Fruit fly (Drosophila melanogaster): ENCODE data around the gene CG5114.

Gene CG5114

DNA sequence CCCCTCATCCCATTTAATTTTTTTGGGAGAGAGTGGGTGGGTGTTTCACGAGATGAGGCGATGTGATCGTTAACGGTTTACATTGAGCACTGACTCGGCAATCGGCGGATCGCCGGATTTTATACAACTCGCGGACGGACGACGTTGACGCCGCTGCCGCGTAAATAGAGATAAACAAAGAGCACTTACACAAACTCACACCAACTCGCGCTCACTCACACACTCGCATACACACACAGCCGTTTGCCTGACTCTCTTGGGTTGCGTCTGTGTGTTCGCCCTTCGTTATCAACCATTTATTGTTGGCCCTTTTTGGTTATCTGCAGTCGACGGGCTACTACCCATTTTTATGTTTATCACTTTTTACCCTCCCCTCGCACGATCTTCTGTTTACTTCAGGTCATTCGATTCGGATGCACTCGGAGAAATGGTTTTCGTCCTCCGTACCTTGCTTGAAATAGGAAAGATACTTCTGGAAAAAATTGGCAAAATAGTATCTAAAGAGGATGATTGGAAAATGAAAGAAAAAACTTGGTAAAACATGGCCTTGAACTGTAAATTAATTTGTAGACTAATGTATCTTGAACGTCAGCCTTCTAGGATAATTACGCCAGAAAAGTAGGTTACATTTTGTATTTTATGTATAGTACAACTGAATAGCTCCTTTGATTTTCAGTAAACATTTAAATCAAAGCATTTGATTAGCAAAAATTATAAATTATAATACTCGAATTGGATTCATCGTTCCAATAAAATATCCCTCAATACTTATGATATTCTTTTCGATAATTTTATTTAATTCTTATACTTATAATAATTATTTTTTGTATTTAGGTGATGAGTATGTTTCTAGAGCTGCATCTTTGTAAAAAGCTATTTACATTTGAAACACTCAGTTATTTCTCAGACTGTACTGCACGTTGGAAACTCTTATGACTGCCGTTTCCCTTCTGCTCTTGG lies 4.8 kb upstream of the CG5114 start (continued):
- no peak for TF ChIP-seq Fer1 (GFP tag; optimal IDR thresholded peaks at IDR 0.05)
- no peak for TF ChIP-seq trh (GFP tag; optimal IDR thresholded peaks at IDR 0.05)
- TF ChIP-seq CG1792 (GFP tag; optimal IDR thresholded peaks at IDR 0.05) = no peak
- TF ChIP-seq gro (GFP tag; optimal IDR thresholded peaks at IDR 0.05) = no peak
- TF ChIP-seq tio (GFP tag; optimal IDR thresholded peaks at IDR 0.05) = peak; percentile 72
- TF ChIP-seq Max (GFP tag; optimal IDR thresholded peaks at IDR 0.05) = no peak
- TF ChIP-seq Mad (GFP tag; optimal IDR thresholded peaks at IDR 0.05) = no peak
- no peak for TF ChIP-seq Dip2 (GFP tag; IDR thresholded peaks at IDR 0.05)
- peak; percentile 64 for TF ChIP-seq gem (tag; optimal IDR thresholded peaks at IDR 0.05)
- peak in 1 of 2 experiments; percentile 93 for TF ChIP-seq tll (GFP tag; optimal IDR thresholded peaks at IDR 0.05)
- no peak for TF ChIP-seq dm (GFP tag; optimal IDR thresholded peaks at IDR 0.05)
- no peak for TF ChIP-seq mld (GFP tag; IDR thresholded peaks at IDR 0.05; ENCODE audit: partially characterized antibody)
- no peak for TF ChIP-seq Lpt (GFP tag; optimal IDR thresholded peaks at IDR 0.05)
- TF ChIP-seq CG10366 (GFP tag; IDR thresholded peaks at IDR 0.05) = no peak; the same call in 1 of the 2 replicates
- TF ChIP-seq Usf (GFP tag; optimal IDR thresholded peaks at IDR 0.05) = no peak
- TF ChIP-seq zfh1 (GFP tag; IDR thresholded peaks at IDR 0.05) = peak; percentile 70
- peak; percentile 57; the same call in 1 of the 2 replicates for TF ChIP-seq CG4360 (GFP tag; IDR thresholded peaks at IDR 0.05)
- peak; percentile 48 for TF ChIP-seq shn (GFP tag; optimal IDR thresholded peaks at IDR 0.05)
- TF ChIP-seq stc (GFP tag; IDR thresholded peaks at IDR 0.05) = no peak
- peak; percentile 47; the same call in 1 of the 2 replicates for TF ChIP-seq Rx (GFP tag; IDR thresholded peaks at IDR 0.05)
- TF ChIP-seq CG12299 (tag; optimal IDR thresholded peaks at IDR 0.05) = no peak
- peak; percentile 3 for TF ChIP-seq CG4617 (GFP tag; optimal IDR thresholded peaks at IDR 0.05; ENCODE audit: borderline replicate concordance)
- TF ChIP-seq cad (GFP tag; optimal IDR thresholded peaks at IDR 0.05) = peak; percentile 64
- no peak for TF ChIP-seq CG7357 (GFP tag; IDR thresholded peaks at IDR 0.05)
- TF ChIP-seq Dip3 (GFP tag; optimal IDR thresholded peaks at IDR 0.05) = no peak
- no peak for TF ChIP-seq CG11085 (GFP tag; IDR thresholded peaks at IDR 0.05)
- TF ChIP-seq h (optimal IDR thresholded peaks at IDR 0.05) = no peak
- no peak for TF ChIP-seq Gsc (GFP tag; IDR thresholded peaks at IDR 0.05)
- TF ChIP-seq CG17802 (tag; optimal IDR thresholded peaks at IDR 0.05) = no peak
- no peak for TF ChIP-seq CG2120 (GFP tag; optimal IDR thresholded peaks at IDR 0.05)
- no peak for TF ChIP-seq CG3726 (GFP tag; IDR thresholded peaks at IDR 0.05)
- TF ChIP-seq sqz (GFP tag; optimal IDR thresholded peaks at IDR 0.05) = peak; percentile 54
- TF ChIP-seq CG15479 (GFP tag; optimal IDR thresholded peaks at IDR 0.05) = peak; percentile 91
- no peak for TF ChIP-seq D19A (tag; optimal IDR thresholded peaks at IDR 0.05)
- no peak for TF ChIP-seq Vsx1 (GFP tag; optimal IDR thresholded peaks at IDR 0.05)
- peak; percentile 69 for TF ChIP-seq Ssrp (tag; optimal IDR thresholded peaks at IDR 0.05)
- no peak for TF ChIP-seq pzg (GFP tag; optimal IDR thresholded peaks at IDR 0.05)
- peak; percentile 71 for TF ChIP-seq CoRest (tag; optimal IDR thresholded peaks at IDR 0.05)
- TF ChIP-seq CG10565 (GFP tag; optimal IDR thresholded peaks at IDR 0.05) = no peak
- peak; percentile 42 for TF ChIP-seq CG8924 (tag; optimal IDR thresholded peaks at IDR 0.05)
- TF ChIP-seq crol (GFP tag; IDR thresholded peaks at IDR 0.05) = peak; percentile 89
- 0 out of 2 replicates have a peak, but pooled peaks have one; percentile 29 for TF ChIP-seq CG4404 (GFP tag; IDR thresholded peaks at IDR 0.05)
- TF ChIP-seq CG1529 (GFP tag; optimal IDR thresholded peaks at IDR 0.05) = peak; percentile 11
- TF ChIP-seq CG30403 (GFP tag; optimal IDR thresholded peaks at IDR 0.05) = peak; percentile 60
- no peak; the same call in 1 of the 2 replicates for TF ChIP-seq CG32532 (GFP tag; IDR thresholded peaks at IDR 0.05)
- TF ChIP-seq cato (GFP tag; optimal IDR thresholded peaks at IDR 0.05; ENCODE audit: borderline replicate concordance) = peak; percentile 13
- TF ChIP-seq Hmr (GFP tag; optimal IDR thresholded peaks at IDR 0.05) = no peak
- no peak for TF ChIP-seq eyg (GFP tag; optimal IDR thresholded peaks at IDR 0.05)
- no peak; the same call in none of the 2 replicates for TF ChIP-seq CG17328 (GFP tag; IDR thresholded peaks at IDR 0.05)

All from whole organism, embryonic.